Worm (Caenorhabditis elegans): ENCODE measurements around the gene Y49F6C.2.

DNA sequence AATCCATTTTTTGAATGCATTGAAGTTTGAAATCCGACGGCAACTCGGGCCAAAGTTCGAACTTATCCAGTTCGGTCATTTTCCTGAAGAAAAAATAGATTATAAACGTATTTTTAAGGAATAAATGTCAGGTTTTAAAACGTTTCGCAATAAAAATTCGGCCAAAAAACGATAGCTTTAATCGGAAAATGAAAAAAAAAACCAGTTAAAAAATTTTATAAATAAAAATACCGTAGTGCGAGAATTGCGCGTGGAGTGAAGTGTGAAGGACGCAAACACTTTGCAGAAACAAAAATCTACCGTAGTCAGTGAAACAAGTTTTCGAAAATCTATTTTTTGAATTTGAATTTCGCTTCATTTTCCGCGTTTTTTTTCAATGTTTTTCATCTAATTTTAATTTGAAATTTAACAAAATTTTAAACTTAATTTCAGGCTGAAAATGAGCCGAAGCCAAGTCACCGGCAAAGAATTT lies 28.5 kb upstream of the Y49F6C.2 start, which contains the start of gene F14D2.8:
- TF ChIP-seq dmd-8 (GFP tag; IDR thresholded peaks at IDR 0.05) = no peak
- no peak for TF ChIP-seq aly-2 (tag; optimal IDR thresholded peaks at IDR 0.05)
- no peak for TF ChIP-seq unc-39 (tag; optimal IDR thresholded peaks at IDR 0.05)
- no peak for TF ChIP-seq unc-130 (GFP tag; optimal IDR thresholded peaks at IDR 0.05)
- TF ChIP-seq ceh-28 (tag; optimal IDR thresholded peaks at IDR 0.05) = no peak
- TF ChIP-seq unc-62 (GFP tag; optimal IDR thresholded peaks at IDR 0.05 in 1 of 2) = no peak
- TF ChIP-seq unc-62 (tag; optimal IDR thresholded peaks at IDR 0.05) = no peak
- no peak for TF ChIP-seq Y105C5A.15 (GFP tag; IDR thresholded peaks at IDR 0.05)
- TF ChIP-seq lsy-2 (tag; optimal IDR thresholded peaks at IDR 0.05) = no peak
- no peak for TF ChIP-seq egl-27 (tag; optimal IDR thresholded peaks at IDR 0.05)
- no peak for TF ChIP-seq zag-1 (tag; optimal IDR thresholded peaks at IDR 0.05)
- TF ChIP-seq aha-1 (tag) = no peak
- no peak for TF ChIP-seq rbr-2 (tag; optimal IDR thresholded peaks at IDR 0.05)

All from whole organism, L4 larva.